Worm (Caenorhabditis elegans) whole organism, L1 larva: ENCODE data around the gene sqv-6.

Experiments used
- C04F5.9 ChIP-seq: sonication (generic microtip); optimal IDR thresholded peaks from 2 replicates; lab custom pipeline; 2016; ENCODE audit warnings: missing genetic modification characterization, missing compliant biosample characterization
- C16A3.4 ChIP-seq: fragments of 150-350 bp; optimal IDR thresholded peaks from 2 replicates; lab custom pipeline; 2014; ENCODE audit warnings: missing biosample characterization, missing genetic modification characterization
- C34B4.2 ChIP-seq: sonication (generic microtip); optimal IDR thresholded peaks from 2 replicates; lab custom pipeline; 2017; ENCODE audit warnings: mild to moderate bottlenecking, missing genetic modification characterization, missing compliant biosample characterization
- F16B12.6 ChIP-seq: fragments of 150-350 bp; optimal IDR thresholded peaks from 2 replicates; lab custom pipeline; 2014; ENCODE audit warnings: missing biosample characterization, missing genetic modification characterization
- Y116A8C.19 ChIP-seq: sonication (generic microtip); optimal IDR thresholded peaks from 2 replicates; lab custom pipeline; 2016; ENCODE audit warnings: missing compliant biosample characterization, missing genetic modification characterization, borderline replicate concordance
- alr-1 ChIP-seq: fragments of 200-800 bp; sonication (Bioruptor generic); optimal IDR thresholded peaks from 2 replicates; lab custom pipeline; 2018; ENCODE audit warnings: borderline replicate concordance, mild to moderate bottlenecking, missing genetic modification characterization, missing compliant biosample characterization
- blmp-1 ChIP-seq: fragments of 150-350 bp; optimal IDR thresholded peaks from 2 replicates; lab custom pipeline; 2014; ENCODE audit warnings: missing biosample characterization, missing genetic modification characterization
- ceh-63 ChIP-seq: fragments of 200-800 bp; sonication (Bioruptor generic); optimal IDR thresholded peaks from 2 replicates; lab custom pipeline; 2018; ENCODE audit warnings: mild to moderate bottlenecking, missing genetic modification characterization, missing compliant biosample characterization
- ceh-82 ChIP-seq, 3 experiments: fragments of 150-350 bp in 1 of 3; sonication (generic microtip) in 2 of 3; optimal IDR thresholded peaks; 2 replicates each; lab custom pipeline; 2014 to 2017; ENCODE audit warnings: missing biosample characterization in 3 of 3, missing genetic modification characterization in 3 of 3
- dpl-1 ChIP-seq, 3 experiments: fragments of 150-350 bp in 2 of 3; sonication (generic microtip) in 1 of 3; optimal IDR thresholded peaks; 2 replicates each; lab custom pipeline; 2014 to 2017; ENCODE audit warnings: missing biosample characterization in 3 of 3, missing genetic modification characterization in 3 of 3, missing genetic modification reagents in 3 of 3
- efl-1 ChIP-seq, 4 experiments: fragments of 150-350 bp; optimal IDR thresholded peaks in 3 of 4; peaks in 1 of 4; 1 replicate in 1 of 4; 2 replicates in 3 of 4; lab custom pipeline; 2014; ENCODE audit warnings: missing biosample characterization in 2 of 4, missing genetic modification characterization in 2 of 4, missing genetic modification reagents in 2 of 4
- efl-3 ChIP-seq: fragments of 200-800 bp; sonication (Bioruptor generic); optimal IDR thresholded peaks from 2 replicates; lab custom pipeline; 2018; ENCODE audit warnings: mild to moderate bottlenecking, missing genetic modification characterization, missing compliant biosample characterization
- egl-13 ChIP-seq: sonication (generic microtip); optimal IDR thresholded peaks from 2 replicates; lab custom pipeline; 2016; ENCODE audit warnings: missing genotype, missing genetic modification reagents, missing genetic modification characterization, missing compliant biosample characterization
- egl-27 ChIP-seq, 2 experiments: fragments of 150-350 bp in 1 of 2; sonication (generic microtip); optimal IDR thresholded peaks; 3 replicates each; lab custom pipeline; 2017 to 2018; ENCODE audit warnings: missing biosample characterization in 2 of 2, missing genetic modification characterization in 2 of 2, missing genetic modification reagents in 2 of 2
- fkh-10 ChIP-seq: sonication (generic microtip); optimal IDR thresholded peaks from 2 replicates; lab custom pipeline; 2017; ENCODE audit warnings: missing biosample characterization, missing genetic modification reagents, missing genetic modification characterization
- fkh-8 ChIP-seq: sonication (generic microtip); optimal IDR thresholded peaks from 2 replicates; lab custom pipeline; 2016; ENCODE audit warnings: mild to moderate bottlenecking, missing genetic modification characterization, missing compliant biosample characterization
- fos-1 ChIP-seq: fragments of 150-350 bp; optimal IDR thresholded peaks from 2 replicates; lab custom pipeline; 2014; ENCODE audit warnings: missing biosample characterization, missing genetic modification characterization
- grh-1 ChIP-seq: fragments of 200-800 bp; sonication (Bioruptor generic); IDR thresholded peaks from 2 replicates; pipeline ENCODE4 v1.3.6; 2022; ENCODE audit warnings: missing genetic modification reagents, missing genetic modification characterization, missing compliant biosample characterization
- hlh-17 ChIP-seq: fragments of 200-800 bp; sonication (Bioruptor generic); optimal IDR thresholded peaks from 2 replicates; lab custom pipeline; 2018; ENCODE audit warnings: missing genetic modification characterization, mild to moderate bottlenecking, missing compliant biosample characterization, moderate library complexity, borderline replicate concordance
- irx-1 ChIP-seq: sonication (generic microtip); optimal IDR thresholded peaks from 2 replicates; lab custom pipeline; 2016; ENCODE audit warnings: missing genetic modification characterization, missing compliant biosample characterization
- isw-1 ChIP-seq: fragments of 200-800 bp; sonication (Bioruptor generic); IDR thresholded peaks from 2 replicates; pipeline ENCODE4 v1.3.6; 2022; ENCODE audit warnings: missing genetic modification characterization, missing compliant biosample characterization
- jun-1 ChIP-seq: fragments of 150-350 bp; optimal IDR thresholded peaks from 2 replicates; lab custom pipeline; 2014; ENCODE audit warnings: missing biosample characterization, missing genetic modification reagents, missing genetic modification characterization
- lin-14 ChIP-seq: fragments of 200-800 bp; sonication (Bioruptor generic); optimal IDR thresholded peaks from 2 replicates; lab custom pipeline; 2018; ENCODE audit warnings: mild to moderate bottlenecking, missing genetic modification characterization, moderate library complexity, missing compliant biosample characterization
- lin-15B ChIP-seq: fragments of 150-350 bp; sonication (generic microtip); optimal IDR thresholded peaks from 3 replicates; lab custom pipeline; 2014; ENCODE audit warnings: missing biosample characterization, missing genetic modification characterization
- lin-35 ChIP-seq, 2 experiments: fragments of 150-350 bp; optimal IDR thresholded peaks; 2 replicates each; lab custom pipeline; 2014; ENCODE audit warnings: missing biosample characterization in 2 of 2, missing genetic modification characterization in 2 of 2, missing genetic modification reagents in 2 of 2
- lin-39 ChIP-seq: fragments of 150-350 bp; optimal IDR thresholded peaks from 2 replicates; lab custom pipeline; 2014; ENCODE audit warnings: missing biosample characterization, missing genetic modification reagents, missing genetic modification characterization
- lir-3 ChIP-seq: sonication (generic microtip); optimal IDR thresholded peaks from 2 replicates; lab custom pipeline; 2016; ENCODE audit warnings: mild to moderate bottlenecking, missing genetic modification characterization, moderate library complexity, missing compliant biosample characterization; ENCODE audit not compliant: poor library complexity
- lsy-2 ChIP-seq, 2 experiments: fragments of 150-350 bp; optimal IDR thresholded peaks; 2 replicates each; lab custom pipeline; 2014; ENCODE audit warnings: missing biosample characterization in 2 of 2, missing genetic modification characterization in 2 of 2
- mab-9 ChIP-seq: fragments of 200-800 bp; sonication (Bioruptor generic); IDR thresholded peaks from 2 replicates; pipeline ENCODE4 v1.3.6; 2022; ENCODE audit warnings: missing genetic modification reagents, missing genetic modification characterization, missing compliant biosample characterization
- mef-2 ChIP-seq: fragments of 150-350 bp; optimal IDR thresholded peaks from 2 replicates; lab custom pipeline; 2014; ENCODE audit warnings: missing biosample characterization, missing genetic modification characterization
- nhr-11 ChIP-seq: fragments of 150-350 bp; optimal IDR thresholded peaks from 2 replicates; lab custom pipeline; 2014; ENCODE audit warnings: missing biosample characterization, missing genetic modification characterization
- nhr-19 ChIP-seq: fragments of 200-800 bp; sonication (Bioruptor generic); conservative IDR thresholded peaks from 2 replicates; pipeline ENCODE4 v1.3.6; 2022; ENCODE audit warnings: missing genetic modification characterization, missing compliant biosample characterization
- nhr-237 ChIP-seq: fragments of 150-350 bp; optimal IDR thresholded peaks from 2 replicates; lab custom pipeline; 2014; ENCODE audit warnings: missing biosample characterization, missing genetic modification characterization
- nhr-28 ChIP-seq: fragments of 150-350 bp; optimal IDR thresholded peaks from 2 replicates; lab custom pipeline; 2014; ENCODE audit warnings: missing biosample characterization, missing genetic modification characterization
- nhr-47 ChIP-seq: sonication (generic microtip); optimal IDR thresholded peaks from 2 replicates; lab custom pipeline; 2016; ENCODE audit warnings: mild to moderate bottlenecking, missing genetic modification characterization, moderate library complexity, missing compliant biosample characterization
- nhr-71 ChIP-seq: sonication (generic microtip); optimal IDR thresholded peaks from 2 replicates; lab custom pipeline; 2016; ENCODE audit warnings: mild to moderate bottlenecking, missing genetic modification characterization, moderate library complexity, missing compliant biosample characterization
- nhr-77 ChIP-seq: fragments of 150-350 bp; optimal IDR thresholded peaks from 2 replicates; lab custom pipeline; 2014; ENCODE audit warnings: missing biosample characterization, missing genetic modification characterization
- nhr-84 ChIP-seq: sonication (generic microtip); optimal IDR thresholded peaks from 2 replicates; lab custom pipeline; 2017; ENCODE audit warnings: missing biosample characterization, missing genetic modification characterization
- nhr-90 ChIP-seq: sonication (generic microtip); optimal IDR thresholded peaks from 2 replicates; lab custom pipeline; 2016; ENCODE audit warnings: mild to moderate bottlenecking, missing genetic modification characterization, missing compliant biosample characterization; ENCODE audit not compliant: poor library complexity
- pag-3 ChIP-seq: sonication (generic microtip); optimal IDR thresholded peaks from 2 replicates; lab custom pipeline; 2017; ENCODE audit warnings: missing genetic modification characterization, mild to moderate bottlenecking, missing compliant biosample characterization, antibody characterized with exemption, borderline replicate concordance; ENCODE audit not compliant: insufficient read depth
- rnt-1 ChIP-seq: sonication (generic microtip); optimal IDR thresholded peaks from 2 replicates; lab custom pipeline; 2016; ENCODE audit warnings: mild to moderate bottlenecking, missing genetic modification characterization, moderate library complexity, missing compliant biosample characterization
- skn-1 ChIP-seq: fragments of 150-350 bp; optimal IDR thresholded peaks from 2 replicates; lab custom pipeline; 2014; ENCODE audit warnings: missing biosample characterization, missing genetic modification characterization
- snpc-4 ChIP-seq: fragments of 150-350 bp; optimal IDR thresholded peaks from 2 replicates; lab custom pipeline; 2014; ENCODE audit warnings: missing biosample characterization, missing genetic modification characterization
- sox-4 ChIP-seq: sonication (generic microtip); optimal IDR thresholded peaks from 2 replicates; lab custom pipeline; 2016; ENCODE audit warnings: missing genetic modification characterization, missing compliant biosample characterization
- sptf-1 ChIP-seq: fragments of 150-350 bp; optimal IDR thresholded peaks from 2 replicates; lab custom pipeline; 2014; ENCODE audit warnings: missing biosample characterization, missing genetic modification characterization
- sup-37 ChIP-seq: fragments of 200-800 bp; sonication (Bioruptor generic); optimal IDR thresholded peaks from 2 replicates; lab custom pipeline; 2018; ENCODE audit warnings: mild to moderate bottlenecking, missing genetic modification characterization, missing compliant biosample characterization
- tbx-2 ChIP-seq: sonication (generic microtip); optimal IDR thresholded peaks from 2 replicates; lab custom pipeline; 2016; ENCODE audit warnings: missing genetic modification characterization, missing compliant biosample characterization
- unc-130 ChIP-seq: fragments of 150-350 bp; optimal IDR thresholded peaks from 2 replicates; lab custom pipeline; 2017; ENCODE audit warnings: missing biosample characterization, missing genetic modification characterization, inconsistent platforms
- unc-62 ChIP-seq: fragments of 150-350 bp; optimal IDR thresholded peaks from 2 replicates; lab custom pipeline; 2014; ENCODE audit warnings: missing biosample characterization, missing genetic modification reagents, missing genetic modification characterization
- unc-98 ChIP-seq: fragments of 200-800 bp; sonication (Bioruptor generic); IDR thresholded peaks from 2 replicates; pipeline ENCODE4 v1.3.6; 2022; ENCODE audit warnings: missing genetic modification characterization, missing compliant biosample characterization
- vab-15 ChIP-seq: sonication (generic microtip); optimal IDR thresholded peaks from 2 replicates; lab custom pipeline; 2017; ENCODE audit warnings: missing genotype, mild to moderate bottlenecking, missing genetic modification characterization, missing compliant biosample characterization
- xbp-1 ChIP-seq: sonication (generic microtip); optimal IDR thresholded peaks from 2 replicates; lab custom pipeline; 2016; ENCODE audit warnings: missing genetic modification characterization, missing compliant biosample characterization

The sqv-6 gene

ce11 chrV:966164-966563 lies 1.6 kb upstream of the sqv-6 start (continued):
- TF ChIP-seq lsy-2 (tag; optimal IDR thresholded peaks at IDR 0.05; lab: Kevin White, UChicago): peak in 1 of 2 experiments; percentile 1
- TF ChIP-seq unc-98 (GFP tag; lab: Robert Waterston, UW): no peak
- no peak for TF ChIP-seq nhr-237 (tag; lab: Kevin White, UChicago)
- no peak for TF ChIP-seq egl-13 (tag; lab: Kevin White, UChicago)
- no peak for TF ChIP-seq lin-15B (tag; lab: Kevin White, UChicago)
- no peak for TF ChIP-seq mef-2 (tag; lab: Kevin White, UChicago)
- TF ChIP-seq fkh-10 (GFP tag; lab: Kevin White, UChicago): peak; percentile 80
- no peak for TF ChIP-seq nhr-19 (GFP tag; lab: Robert Waterston, UW)
- no peak for TF ChIP-seq jun-1 (tag; lab: Kevin White, UChicago)
- no peak for TF ChIP-seq F16B12.6 (tag; lab: Kevin White, UChicago)
- no peak for TF ChIP-seq nhr-11 (tag; lab: Kevin White, UChicago)
- peak in 1 of 3 experiments; percentile 33 for TF ChIP-seq dpl-1 (GFP tag; optimal IDR thresholded peaks at IDR 0.05; lab: Kevin White, UChicago)
- peak; percentile 16 for TF ChIP-seq xbp-1 (tag; lab: Kevin White, UChicago)
- no peak for TF ChIP-seq rnt-1 (tag; lab: Kevin White, UChicago)
- no peak for TF ChIP-seq egl-27 (tag; optimal IDR thresholded peaks at IDR 0.05; lab: Kevin White, UChicago)
- TF ChIP-seq mab-9 (GFP tag; lab: Robert Waterston, UW): no peak
- no peak for TF ChIP-seq grh-1 (GFP tag; lab: Robert Waterston, UW)
- TF ChIP-seq Y116A8C.19 (tag; lab: Kevin White, UChicago): no peak
- TF ChIP-seq irx-1 (tag; lab: Kevin White, UChicago): no peak
- peak; percentile 32 for TF ChIP-seq nhr-47 (tag; lab: Kevin White, UChicago)
- no peak for TF ChIP-seq snpc-4 (tag; lab: Kevin White, UChicago)
- no peak for TF ChIP-seq fos-1 (tag; lab: Kevin White, UChicago)
- no peak for TF ChIP-seq vab-15 (tag; lab: Kevin White, UChicago)
- no peak for TF ChIP-seq fkh-8 (tag; lab: Kevin White, UChicago)
- TF ChIP-seq lir-3 (tag; lab: Kevin White, UChicago): no peak
- TF ChIP-seq pag-3 (tag; lab: Kevin White, UChicago): no peak
- no peak for TF ChIP-seq C16A3.4 (tag; lab: Kevin White, UChicago)
- no peak for TF ChIP-seq lin-39 (tag; lab: Kevin White, UChicago)
- TF ChIP-seq alr-1 (tag; lab: Kevin White, UChicago): no peak
- no peak for TF ChIP-seq unc-62 (GFP tag; lab: Kevin White, UChicago)
- TF ChIP-seq sox-4 (tag; lab: Kevin White, UChicago): no peak
- TF ChIP-seq nhr-90 (tag; lab: Kevin White, UChicago): no peak
- peak; percentile 26 for TF ChIP-seq tbx-2
- TF ChIP-seq ceh-63 (GFP tag; lab: Kevin White, UChicago): no peak
- TF ChIP-seq nhr-71: peak; percentile 30
- peak in 2 of 3 experiments; percentile 7 to 17 for TF ChIP-seq ceh-82 (tag; optimal IDR thresholded peaks at IDR 0.05; lab: Kevin White, UChicago)
- TF ChIP-seq C34B4.2 (tag; lab: Kevin White, UChicago): no peak
- no peak for TF ChIP-seq nhr-77 (tag; lab: Kevin White, UChicago)
- TF ChIP-seq nhr-84 (tag; lab: Kevin White, UChicago): no peak
- TF ChIP-seq C04F5.9 (tag; lab: Kevin White, UChicago): no peak
- TF ChIP-seq blmp-1: no peak
- no peak for TF ChIP-seq efl-3 (GFP tag; lab: Kevin White, UChicago)
- TF ChIP-seq sup-37 (GFP tag; lab: Kevin White, UChicago): no peak
- TF ChIP-seq nhr-28 (tag; lab: Kevin White, UChicago): no peak
- TF ChIP-seq efl-1 (optimal IDR thresholded peaks at IDR 0.05; lab: Kevin White, UChicago): peak; percentile 18 to 23
- TF ChIP-seq efl-1 (GFP tag; optimal IDR thresholded peaks at IDR 0.05 in 1 of 2; lab: Kevin White, UChicago): no peak
- peak in 1 of 2 experiments; percentile 1 for TF ChIP-seq lin-35 (GFP tag; optimal IDR thresholded peaks at IDR 0.05; lab: Kevin White, UChicago)
- TF ChIP-seq hlh-17 (GFP tag; lab: Kevin White, UChicago): no peak
- TF ChIP-seq unc-130: no peak
- no peak for TF ChIP-seq isw-1 (GFP tag; lab: Robert Waterston, UW)
- TF ChIP-seq skn-1: no peak
- no peak for TF ChIP-seq sptf-1 (tag; lab: Kevin White, UChicago)
- TF ChIP-seq lin-14 (GFP tag; lab: Kevin White, UChicago): peak; percentile 98
